Fruit fly (Drosophila melanogaster) whole organism, wandering third instar larva: ENCODE data around the gene beat-VII.

Experiments used
- Abd-B ChIP-seq: fragments of >200 bp; optimal IDR thresholded peaks from 2 replicates; lab custom pipeline; 2017; ENCODE audit warnings: missing biosample characterization, missing genetic modification characterization
- CG32264 ChIP-seq: fragments of 200-800 bp; sonication (Bioruptor generic); optimal IDR thresholded peaks from 2 replicates; lab custom pipeline; 2016; ENCODE audit warnings: missing biosample characterization, missing genetic modification characterization
- CrebA ChIP-seq: fragments of 200-800 bp; sonication (Bioruptor generic); optimal IDR thresholded peaks from 2 replicates; lab custom pipeline; 2016; ENCODE audit warnings: missing biosample characterization, mild to moderate bottlenecking, missing genetic modification characterization, borderline replicate concordance
- Dfd ChIP-seq: fragments of >200 bp; optimal IDR thresholded peaks from 2 replicates; lab custom pipeline; 2017; ENCODE audit warnings: missing biosample characterization, missing genetic modification characterization
- Hr78 ChIP-seq: fragments of >200 bp; optimal IDR thresholded peaks from 2 replicates; lab custom pipeline; 2017; ENCODE audit warnings: missing biosample characterization, missing genetic modification characterization
- Hr83 ChIP-seq: fragments of 200-300 bp; sonication (Bioruptor generic); optimal IDR thresholded peaks from 2 replicates; lab custom pipeline; 2016; ENCODE audit warnings: missing biosample characterization, mild to moderate bottlenecking, missing genetic modification characterization, moderate library complexity; ENCODE audit not compliant: poor library complexity, severe bottlenecking
- Jra ChIP-seq: sonication (Bioruptor generic); optimal IDR thresholded peaks from 2 replicates; lab custom pipeline; 2016; ENCODE audit warnings: missing biosample characterization, missing genetic modification characterization
- Mio ChIP-seq: sonication (Bioruptor generic); optimal IDR thresholded peaks from 2 replicates; lab custom pipeline; 2016; ENCODE audit warnings: missing biosample characterization, missing genetic modification characterization
- Myc ChIP-seq: fragments of >200 bp; optimal IDR thresholded peaks from 2 replicates; lab custom pipeline; 2017
- OdsH ChIP-seq: fragments of 200-800 bp; sonication (Bioruptor generic); optimal IDR thresholded peaks from 2 replicates; lab custom pipeline; 2016; ENCODE audit warnings: missing biosample characterization, mild to moderate bottlenecking, missing genetic modification characterization
- Rel ChIP-seq, 2 experiments: fragments of 200-800 bp; sonication (Bioruptor generic) in 1 of 2; optimal IDR thresholded peaks; 2 replicates in 1 of 2; 3 replicates in 1 of 2; lab custom pipeline; 2016 to 2019; ENCODE audit warnings: mild to moderate bottlenecking in 2 of 2, missing biosample characterization in 2 of 2, missing genetic modification characterization in 2 of 2, moderate library complexity in 1 of 2
- Vsx2 ChIP-seq: fragments of 200-300, 225-300 bp; sonication (Bioruptor generic); optimal IDR thresholded peaks from 2 replicates; lab custom pipeline; 2018; ENCODE audit warnings: missing biosample characterization, missing genetic modification characterization; ENCODE audit not compliant: partially characterized antibody
- br ChIP-seq: fragments of 200-800 bp; sonication (Bioruptor generic); optimal IDR thresholded peaks from 2 replicates; lab custom pipeline; 2016; ENCODE audit warnings: missing biosample characterization, missing genetic modification characterization
- brk ChIP-seq: fragments of 200-800 bp; sonication (Bioruptor generic); optimal IDR thresholded peaks from 2 replicates; lab custom pipeline; 2016; ENCODE audit warnings: missing biosample characterization, mild to moderate bottlenecking, missing genetic modification characterization
- dl ChIP-seq, 2 experiments: fragments of 175-275, 200-275 bp in 1 of 2; fragments of 200-275 bp in 1 of 2; sonication (Bioruptor generic); optimal IDR thresholded peaks; lab custom pipeline; 2018; ENCODE audit warnings: mild to moderate bottlenecking in 2 of 2, missing biosample characterization in 2 of 2, missing genetic modification characterization in 2 of 2, moderate library complexity in 2 of 2; ENCODE audit not compliant: partially characterized antibody in 2 of 2, insufficient read depth in 1 of 2
- dmrt93B ChIP-seq: fragments of 200-800 bp; sonication (Bioruptor generic); optimal IDR thresholded peaks from 2 replicates; lab custom pipeline; 2018; ENCODE audit warnings: missing biosample characterization, mild to moderate bottlenecking, missing genetic modification characterization
- dsf ChIP-seq: sonication (Bioruptor generic); optimal IDR thresholded peaks from 2 replicates; lab custom pipeline; 2016; ENCODE audit warnings: missing biosample characterization, missing genetic modification characterization, borderline replicate concordance
- ey ChIP-seq: fragments of 200-800 bp; sonication (Bioruptor generic); optimal IDR thresholded peaks from 2 replicates; lab custom pipeline; 2016; ENCODE audit warnings: missing biosample characterization, missing genetic modification characterization
- foxo ChIP-seq, 2 experiments: fragments of 200-800 bp; sonication (Bioruptor generic); optimal IDR thresholded peaks; 2 replicates in 1 of 2; 3 replicates in 1 of 2; lab custom pipeline; 2016 to 2017; ENCODE audit warnings: missing biosample characterization in 2 of 2, missing genetic modification characterization in 2 of 2
- fru ChIP-seq: fragments of 200-800 bp; sonication (Bioruptor generic); optimal IDR thresholded peaks from 3 replicates; lab custom pipeline; 2016; ENCODE audit warnings: missing biosample characterization, mild to moderate bottlenecking, missing genetic modification characterization
- h ChIP-seq: fragments of 200-800 bp; sonication (Bioruptor generic); optimal IDR thresholded peaks from 3 replicates; lab custom pipeline; 2016; ENCODE audit warnings: missing biosample characterization, mild to moderate bottlenecking, missing genetic modification characterization
- jim ChIP-seq: fragments of 175-275, 200-325 bp; sonication (Bioruptor generic); optimal IDR thresholded peaks from 2 replicates; lab custom pipeline; 2016; ENCODE audit warnings: missing biosample characterization, mild to moderate bottlenecking, missing genetic modification characterization
- lola ChIP-seq: fragments of >200 bp; optimal IDR thresholded peaks from 2 replicates; lab custom pipeline; 2017; ENCODE audit warnings: missing biosample characterization, missing genetic modification characterization
- rgr ChIP-seq: fragments of 200-800 bp; sonication (Bioruptor generic); optimal IDR thresholded peaks from 3 replicates; lab custom pipeline; 2016; ENCODE audit warnings: missing biosample characterization, mild to moderate bottlenecking, missing genetic modification characterization
- sage ChIP-seq: fragments of 200-800 bp; sonication (Bioruptor generic); optimal IDR thresholded peaks from 2 replicates; lab custom pipeline; 2016; ENCODE audit warnings: missing biosample characterization, mild to moderate bottlenecking, missing genetic modification characterization
- sv ChIP-seq: fragments of 200-800 bp; sonication (Bioruptor generic); optimal IDR thresholded peaks from 3 replicates; lab custom pipeline; 2016; ENCODE audit warnings: missing biosample characterization, missing genetic modification characterization
- usp ChIP-seq: fragments of >200 bp; optimal IDR thresholded peaks from 2 replicates; lab custom pipeline; 2017; ENCODE audit warnings: missing biosample characterization, missing genetic modification characterization
- woc ChIP-seq: sonication (Bioruptor generic); optimal IDR thresholded peaks from 2 replicates; lab custom pipeline; 2016; ENCODE audit warnings: missing biosample characterization, mild to moderate bottlenecking, missing genetic modification characterization

beat-VII gene

dm6 chr3R:26621314-26621813, 60.4 kb downstream of the beat-VII start, which contains the start of gene TwdlP:
TSS of gene TwdlP (minus strand) at chr3R:26621364.
- TF ChIP-seq Abd-B (GFP tag; lab: Kevin White, UChicago) (no peak), jim (GFP tag; lab: Kevin White, UChicago) (no peak), Mio (GFP tag; lab: Kevin White, UChicago) (no peak), h (no peak), foxo (GFP tag; optimal IDR thresholded peaks at IDR 0.05; lab: Kevin White, UChicago) (no peak), Vsx2 (GFP tag; lab: Kevin White, UChicago) (no peak), lola (GFP tag; lab: Kevin White, UChicago) (no peak), CG32264 (GFP tag; lab: Kevin White, UChicago) (no peak), Hr83 (GFP tag; lab: Kevin White, UChicago) (no peak)

DNA sequence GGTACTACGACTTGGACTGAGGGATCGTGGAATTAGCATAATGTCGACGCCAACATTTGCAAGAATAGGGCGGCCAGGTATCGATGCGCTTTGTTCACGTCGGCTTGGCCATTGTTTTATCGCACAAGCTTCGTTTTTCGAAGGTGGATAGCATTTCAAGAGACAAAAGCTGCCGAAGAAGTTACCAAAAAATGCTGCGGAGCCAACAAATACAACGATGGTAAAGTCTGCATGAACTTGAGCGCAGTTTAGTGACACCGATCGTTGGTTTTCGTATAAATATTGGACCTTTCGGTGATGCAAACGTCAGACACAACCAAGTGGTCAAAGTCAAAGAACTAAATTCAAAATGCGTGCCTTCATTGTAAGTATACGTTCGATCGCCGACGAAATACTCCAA, 62.9 kb downstream of the beat-VII start, which contains the start of gene TwdlM:
Gene TwdlM (plus strand): TSS at position 301 of the 400 bp plus-strand sequence.
- TF ChIP-seq Hr78 (no peak), CG32264 (GFP tag; lab: Kevin White, UChicago) (no peak), brk (GFP tag; lab: Kevin White, UChicago) (no peak), dl (GFP tag; optimal IDR thresholded peaks at IDR 0.05; lab: Kevin White, UChicago; ENCODE audit: insufficient read depth in 1 of 2, partially characterized antibody in 2 of 2) (no peak), ey (GFP tag; lab: Kevin White, UChicago) (no peak)

- TF ChIP-seq rgr (GFP tag; lab: Kevin White, UChicago) (no peak), Jra (GFP tag; lab: Kevin White, UChicago) (no peak), Dfd (GFP tag; lab: Kevin White, UChicago) (no peak), ey (GFP tag; lab: Kevin White, UChicago) (no peak), sage (GFP tag; lab: Kevin White, UChicago) (no peak), brk (GFP tag; lab: Kevin White, UChicago) (no peak), CrebA (GFP tag; lab: Kevin White, UChicago) (no peak)
- TF ChIP-seq, all 38 proteins: peak for 0
These were observed 66.3 kb downstream of the beat-VII start for dm6 chr3R:26615428-26615827.

DNA sequence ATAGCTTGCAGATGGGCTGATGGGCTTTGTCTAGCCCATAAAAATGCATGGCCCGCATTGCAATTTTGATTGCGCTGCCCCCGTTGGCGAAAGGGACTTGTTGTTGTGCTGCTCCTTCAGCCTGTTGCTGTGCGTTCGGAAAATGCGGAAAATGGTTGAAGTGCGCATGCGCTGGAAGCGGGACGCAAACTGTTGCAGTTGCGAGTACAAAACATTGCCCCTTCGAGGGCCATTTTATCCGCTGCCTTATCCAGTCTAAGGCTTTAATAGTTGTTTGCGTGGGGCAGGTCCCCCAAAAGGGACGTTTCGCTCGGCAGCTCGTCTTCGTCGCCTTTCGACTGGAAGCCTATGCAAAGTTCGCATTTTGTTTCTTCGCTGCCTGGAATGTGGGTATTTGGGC, 75.3 kb downstream of the beat-VII start:
- TF ChIP-seq Jra (GFP tag; lab: Kevin White, UChicago) (no peak), woc (GFP tag; lab: Kevin White, UChicago) (no peak), Vsx2 (GFP tag; lab: Kevin White, UChicago) (no peak), Hr83 (GFP tag; lab: Kevin White, UChicago) (no peak), dmrt93B (GFP tag; lab: Kevin White, UChicago) (no peak), br (no peak), OdsH (GFP tag; lab: Kevin White, UChicago) (no peak), lola (GFP tag; lab: Kevin White, UChicago) (no peak), CG32264 (GFP tag; lab: Kevin White, UChicago) (no peak), ey (GFP tag; lab: Kevin White, UChicago) (no peak), fru (GFP tag; lab: Kevin White, UChicago) (no peak), Rel (GFP tag; optimal IDR thresholded peaks at IDR 0.05; lab: Kevin White, UChicago) (no peak), Rel (tag; optimal IDR thresholded peaks at IDR 0.05; lab: Kevin White, UChicago) (no peak), foxo (GFP tag; optimal IDR thresholded peaks at IDR 0.05; lab: Kevin White, UChicago) (no peak), dsf (GFP tag; lab: Kevin White, UChicago) (no peak), Myc (lab: Kevin White, UChicago) (no peak), usp (GFP tag; lab: Kevin White, UChicago) (no peak), sv (GFP tag; lab: Kevin White, UChicago) (no peak), Hr78 (no peak)
